5 fruit fly cellular contexts compared by ENCODE assay signal in the genomic region with DNA sequence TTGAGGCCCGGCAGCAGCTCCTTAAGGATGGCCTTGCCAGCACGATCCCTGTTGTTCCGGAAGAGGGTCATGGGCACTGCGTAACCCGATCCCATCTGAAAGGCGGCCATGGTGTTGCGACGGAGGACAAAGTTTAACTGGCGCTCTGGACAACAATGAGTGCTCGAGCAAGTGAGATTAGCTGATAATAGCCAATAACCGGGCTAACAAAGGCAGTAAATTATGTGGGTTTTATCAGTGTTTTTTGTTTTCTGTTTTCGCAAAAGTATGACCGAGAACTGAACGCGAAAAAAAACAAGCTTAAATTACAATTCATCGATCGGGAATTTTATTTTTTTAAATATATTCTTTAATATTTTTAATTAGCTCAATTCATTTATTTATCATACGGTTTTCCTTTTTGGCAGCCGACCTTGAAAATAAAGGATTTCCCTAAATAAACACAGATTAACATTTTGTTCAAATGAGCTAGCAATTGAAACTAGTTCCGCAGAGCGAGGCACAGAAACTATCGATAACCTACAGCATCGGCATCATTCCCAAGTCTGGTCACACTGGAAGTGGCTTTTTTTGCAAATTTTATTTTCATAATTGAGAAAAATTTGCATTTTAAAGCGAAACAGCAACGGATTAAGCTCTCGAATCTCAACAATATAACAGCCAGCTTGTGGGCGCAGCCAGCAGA.
TF ChIP-seq lines count a peak whose summit lies in the region.

TSS of gene Dip-C (minus strand) at position 486 of the 685 bp plus-strand sequence.
TSS of gene pps (plus strand) at position 555 of the 685 bp plus-strand sequence.

- no peak for TF ChIP-seq CTCF in whole organism, embryonic (GFP tag; optimal IDR thresholded peaks at IDR 0.05; lab: Kevin White, UChicago)

TF ChIP-seq in whole organism, adult, 20 proteins besides CTCF, POLR2A, EP300 and RAD21:
- TF ChIP-seq CG33017 (tag; optimal IDR thresholded peaks at IDR 0.05; lab: Kevin White, UChicago) (peak; percentile 27), Mnt (GFP tag; optimal IDR thresholded peaks at IDR 0.05; lab: Kevin White, UChicago) (peak; percentile 10), pad (GFP tag; optimal IDR thresholded peaks at IDR 0.05; lab: Kevin White, UChicago) (no peak), CG11617 (GFP tag; optimal IDR thresholded peaks at IDR 0.05; lab: Kevin White, UChicago) (peak; percentile 11), CG7101 (tag; optimal IDR thresholded peaks at IDR 0.05; lab: Kevin White, UChicago) (no peak), bab1 (GFP tag; optimal IDR thresholded peaks at IDR 0.05; lab: Kevin White, UChicago) (peak; percentile 14)

TF ChIP-seq in whole organism, embryonic, 481 proteins besides CTCF, POLR2A, EP300 and RAD21 (continues in another document):
- TF ChIP-seq E2f2 (GFP tag; IDR thresholded peaks at IDR 0.05; lab: Robert Waterston, UW) (peak; percentile 20; the same call in 1 of the 2 replicates), CG34422 (GFP tag; IDR thresholded peaks at IDR 0.05; lab: Robert Waterston, UW) (no peak), ERR (GFP tag; optimal IDR thresholded peaks at IDR 0.05; lab: Kevin White, UChicago) (no peak), CG4282 (GFP tag; optimal IDR thresholded peaks at IDR 0.05; lab: Kevin White, UChicago) (no peak), fru (optimal IDR thresholded peaks at IDR 0.05; lab: Kevin White, UChicago) (no peak), CG30431 (GFP tag; optimal IDR thresholded peaks at IDR 0.05; lab: Kevin White, UChicago) (no peak), CG1603 (tag; optimal IDR thresholded peaks at IDR 0.05; lab: Kevin White, UChicago) (no peak), Fer1 (GFP tag; optimal IDR thresholded peaks at IDR 0.05; lab: Kevin White, UChicago) (no peak), CG6813 (GFP tag; optimal IDR thresholded peaks at IDR 0.05; lab: Kevin White, UChicago) (no peak), CG12391 (tag; optimal IDR thresholded peaks at IDR 0.05; lab: Kevin White, UChicago) (peak; percentile 52), CG2199 (GFP tag; IDR thresholded peaks at IDR 0.05; lab: Robert Waterston, UW) (no peak), CG7928 (GFP tag; optimal IDR thresholded peaks at IDR 0.05; lab: Kevin White, UChicago) (no peak), ttk (GFP tag; IDR thresholded peaks at IDR 0.05; lab: Robert Waterston, UW) (no peak), CG6765 (GFP tag; optimal IDR thresholded peaks at IDR 0.05; lab: Kevin White, UChicago) (no peak), scrt (GFP tag; optimal IDR thresholded peaks at IDR 0.05; lab: Kevin White, UChicago) (no peak), ro (GFP tag; IDR thresholded peaks at IDR 0.05; lab: Robert Waterston, UW) (no peak), pho (GFP tag; optimal IDR thresholded peaks at IDR 0.05; lab: Kevin White, UChicago) (no peak), HLH4C (GFP tag; IDR thresholded peaks at IDR 0.05; lab: Robert Waterston, UW; ENCODE audit: partially characterized antibody) (peak; percentile 68; the same call in 2 of the 3 replicates), onecut (GFP tag; IDR thresholded peaks at IDR 0.05; lab: Robert Waterston, UW) (no peak), sd (tag; optimal IDR thresholded peaks at IDR 0.05; lab: Kevin White, UChicago) (no peak)

TF ChIP-seq in whole organism, prepupa, 60 proteins besides CTCF, POLR2A, EP300 and RAD21:
- TF ChIP-seq ss (GFP tag; optimal IDR thresholded peaks at IDR 0.05; lab: Kevin White, UChicago) (no peak), CG3032 (tag; optimal IDR thresholded peaks at IDR 0.05; lab: Kevin White, UChicago) (peak; percentile 10), Sox14 (GFP tag; optimal IDR thresholded peaks at IDR 0.05; lab: Kevin White, UChicago) (peak; percentile 63), dsx (GFP tag; optimal IDR thresholded peaks at IDR 0.05; lab: Kevin White, UChicago; ENCODE audit: poor library complexity, severe bottlenecking) (no peak), fd85E (GFP tag; optimal IDR thresholded peaks at IDR 0.05; lab: Kevin White, UChicago) (no peak), esn (GFP tag; optimal IDR thresholded peaks at IDR 0.05; lab: Kevin White, UChicago) (peak; percentile 32), CG6854 (GFP tag; optimal IDR thresholded peaks at IDR 0.05; lab: Kevin White, UChicago) (peak; percentile 51)

TF ChIP-seq in whole organism, pupa, 21 proteins besides CTCF, POLR2A, EP300 and RAD21:
- no peak for TF ChIP-seq rn (GFP tag; IDR thresholded peaks at IDR 0.05; lab: Robert Waterston, UW)
- TF ChIP-seq EcR (GFP tag; optimal IDR thresholded peaks at IDR 0.05; lab: Kevin White, UChicago) = peak; percentile 24

TF ChIP-seq in whole organism, wandering third instar larva, 38 proteins besides CTCF, POLR2A, EP300 and RAD21:
- peak; percentile 4 for TF ChIP-seq psq (GFP tag; optimal IDR thresholded peaks at IDR 0.05; lab: Kevin White, UChicago)
- no peak for TF ChIP-seq Hr83 (GFP tag; optimal IDR thresholded peaks at IDR 0.05; lab: Kevin White, UChicago; ENCODE audit: poor library complexity, severe bottlenecking)
- TF ChIP-seq Sp1 (GFP tag; optimal IDR thresholded peaks at IDR 0.05; lab: Kevin White, UChicago) = peak; percentile 26
- TF ChIP-seq Dfd (GFP tag; optimal IDR thresholded peaks at IDR 0.05; lab: Kevin White, UChicago) = no peak
- no peak for TF ChIP-seq Rel (GFP tag; optimal IDR thresholded peaks at IDR 0.05; lab: Kevin White, UChicago)
- TF ChIP-seq Rel (tag; optimal IDR thresholded peaks at IDR 0.05; lab: Kevin White, UChicago) = peak; percentile 83
TF ChIP-seq in whole organism, wandering third instar larva: peak in this region for 3.
